Fruit fly (Drosophila melanogaster) whole organism, embryonic: ENCODE measurements around the gene CG15143.
A peak's percentile ranks its signal among the peaks of the same experiment; 100 is the strongest.

Experiments
- Abd-B ChIP-seq: fragments of 200-800 bp; sonication (Bioruptor generic); optimal IDR thresholded peaks from 2 replicates; lab custom pipeline; 2018; ENCODE audit warnings: missing biosample characterization, mild to moderate bottlenecking, missing genetic modification characterization, moderate library complexity
- CG10979 ChIP-seq: fragments of 200-800 bp; sonication (Bioruptor generic); optimal IDR thresholded peaks from 2 replicates; lab custom pipeline; 2018; ENCODE audit warnings: missing biosample characterization, mild to moderate bottlenecking, missing genetic modification characterization, moderate library complexity
- CG12219 ChIP-seq: fragments of 200-800 bp; sonication (Bioruptor generic); optimal IDR thresholded peaks from 3 replicates; lab custom pipeline; 2018; ENCODE audit warnings: missing biosample characterization, mild to moderate bottlenecking, missing genetic modification characterization
- CG12942 ChIP-seq: fragments of 200-800 bp; sonication (Bioruptor generic); optimal IDR thresholded peaks from 3 replicates; lab custom pipeline; 2016; ENCODE audit warnings: missing biosample characterization, missing genetic modification characterization
- CG14667 ChIP-seq: fragments of 200-800 bp; sonication (Bioruptor generic); IDR thresholded peaks from 2 replicates; pipeline ENCODE4 v1.3.6; 2022; ENCODE audit warnings: missing biosample characterization, missing genetic modification characterization
- CG17186 ChIP-seq: fragments of 200-800 bp; sonication (Bioruptor generic); optimal IDR thresholded peaks from 3 replicates; lab custom pipeline; 2017; ENCODE audit warnings: missing biosample characterization, missing genetic modification reagents, missing genetic modification characterization
- CG2875 ChIP-seq: fragments of 200-800 bp; sonication (Bioruptor generic); optimal IDR thresholded peaks from 2 replicates; lab custom pipeline; 2017; ENCODE audit warnings: missing biosample characterization, mild to moderate bottlenecking, missing genetic modification characterization, missing genetic modification reagents
- CG31441 ChIP-seq: fragments of 200-800 bp; sonication (Bioruptor generic); IDR thresholded peaks from 2 replicates; pipeline ENCODE4 v1.3.6; 2022; ENCODE audit warnings: missing biosample characterization, missing genetic modification characterization
- CG33557 ChIP-seq: fragments of 200-800 bp; sonication (Bioruptor generic); optimal IDR thresholded peaks from 2 replicates; lab custom pipeline; 2019; ENCODE audit warnings: missing biosample characterization, mild to moderate bottlenecking, missing genetic modification characterization, moderate library complexity
- CG34376 ChIP-seq: fragments of 200-800 bp; sonication (Bioruptor generic); optimal IDR thresholded peaks from 2 replicates; lab custom pipeline; 2018; ENCODE audit warnings: missing biosample characterization, mild to moderate bottlenecking, missing genetic modification characterization
- CG43689 ChIP-seq: fragments of 200-800 bp; sonication (Bioruptor generic); IDR thresholded peaks from 2 replicates; pipeline ENCODE4 v1.3.6; 2022; ENCODE audit warnings: missing biosample characterization, missing genetic modification characterization
- CG4730 ChIP-seq: fragments of 200-800 bp; sonication (Bioruptor generic); IDR thresholded peaks from 2 replicates; pipeline ENCODE4 v1.3.6; 2022; ENCODE audit warnings: missing biosample characterization, missing genetic modification characterization
- CG4854 ChIP-seq: fragments of 200-800 bp; sonication (Bioruptor generic); optimal IDR thresholded peaks from 2 replicates; lab custom pipeline; 2016; ENCODE audit warnings: missing biosample characterization, missing genetic modification characterization, inconsistent platforms
- CG5245 ChIP-seq: fragments of 200-800 bp; sonication (Bioruptor generic); optimal IDR thresholded peaks from 3 replicates; lab custom pipeline; 2016; ENCODE audit warnings: missing biosample characterization, missing genetic modification characterization
- CG8089 ChIP-seq: fragments of 200-800 bp; sonication (Bioruptor generic); optimal IDR thresholded peaks from 3 replicates; lab custom pipeline; 2016; ENCODE audit warnings: missing biosample characterization, missing genetic modification characterization
- CG8388 ChIP-seq: fragments of 200-800 bp; sonication (Bioruptor generic); optimal IDR thresholded peaks from 2 replicates; lab custom pipeline; 2019; ENCODE audit warnings: missing biosample characterization, mild to moderate bottlenecking, missing genetic modification characterization, moderate library complexity
- CG8924 ChIP-seq: fragments of 200-800 bp; optimal IDR thresholded peaks from 3 replicates; lab custom pipeline; 2019; ENCODE audit warnings: missing biosample characterization, mild to moderate bottlenecking, missing genetic modification characterization, moderate library complexity
- CG9215 ChIP-seq: fragments of 200-800 bp; sonication (Bioruptor generic); IDR thresholded peaks from 2 replicates; pipeline ENCODE4 v1.3.6; 2022; ENCODE audit warnings: missing biosample characterization, missing genetic modification characterization
- CG9817 ChIP-seq: fragments of 200-800 bp; sonication (Bioruptor generic); optimal IDR thresholded peaks from 2 replicates; lab custom pipeline; 2018; ENCODE audit warnings: missing biosample characterization, mild to moderate bottlenecking, missing genetic modification characterization, moderate library complexity
- CTCF ChIP-seq: fragments of 200-800 bp; sonication (Bioruptor generic); optimal IDR thresholded peaks from 2 replicates; lab custom pipeline; 2017; ENCODE audit warnings: missing biosample characterization, mild to moderate bottlenecking, missing genetic modification characterization, moderate library complexity
- Camta ChIP-seq: fragments of 200-800 bp; sonication (Bioruptor generic); optimal IDR thresholded peaks from 2 replicates; lab custom pipeline; 2016; ENCODE audit warnings: missing biosample characterization, missing genetic modification characterization
- Drgx ChIP-seq: fragments of 200-800 bp; sonication (Bioruptor generic); IDR thresholded peaks from 2 replicates; pipeline ENCODE4 v1.3.6; 2022; ENCODE audit warnings: missing biosample characterization, missing genetic modification characterization
- HmgD ChIP-seq: fragments of 200-800 bp; sonication (Bioruptor generic); optimal IDR thresholded peaks from 3 replicates; lab custom pipeline; 2016; ENCODE audit warnings: missing biosample characterization, missing genetic modification characterization
- HmgZ ChIP-seq: fragments of 200-800 bp; sonication (Bioruptor generic); optimal IDR thresholded peaks from 2 replicates; lab custom pipeline; 2018; ENCODE audit warnings: missing biosample characterization, mild to moderate bottlenecking, missing genetic modification characterization
- Hr78 ChIP-seq, 2 experiments: fragments of 200-800 bp in 1 of 2; fragments of >200 bp in 1 of 2; sonication (Bioruptor generic) in 1 of 2; optimal IDR thresholded peaks; 2 replicates each; lab custom pipeline; 2017 to 2019; ENCODE audit warnings: missing biosample characterization in 2 of 2, missing genetic modification characterization in 2 of 2, mild to moderate bottlenecking in 1 of 2, moderate library complexity in 1 of 2
- Hsf ChIP-seq: fragments of 200-800 bp; sonication (Bioruptor generic); optimal IDR thresholded peaks from 3 replicates; lab custom pipeline; 2016; ENCODE audit warnings: missing biosample characterization, missing genetic modification characterization
- MBD-R2 ChIP-seq: fragments of 200-800 bp; sonication (Bioruptor generic); IDR thresholded peaks from 2 replicates; pipeline ENCODE4 v1.3.6; 2022; ENCODE audit warnings: missing biosample characterization, missing genetic modification characterization
- MTF-1 ChIP-seq: fragments of 200-800 bp; sonication (Bioruptor generic); optimal IDR thresholded peaks from 2 replicates; lab custom pipeline; 2018; ENCODE audit warnings: missing biosample characterization, mild to moderate bottlenecking, missing genetic modification characterization, borderline replicate concordance
- Neu2 ChIP-seq: fragments of 200-800 bp; sonication (Bioruptor generic); optimal IDR thresholded peaks from 3 replicates; lab custom pipeline; 2016; ENCODE audit warnings: missing biosample characterization, missing genetic modification characterization, borderline replicate concordance
- Nf-YC ChIP-seq: fragments of 200-800 bp; optimal IDR thresholded peaks from 3 replicates; lab custom pipeline; 2019; ENCODE audit warnings: missing biosample characterization, mild to moderate bottlenecking, missing genetic modification characterization, moderate library complexity
- Oaz ChIP-seq: fragments of 200-800 bp; sonication (Bioruptor generic); IDR thresholded peaks from 2 replicates; pipeline ENCODE4 v1.3.6; 2022; ENCODE audit warnings: missing biosample characterization, missing genetic modification characterization
- amos ChIP-seq: fragments of 200-800 bp; sonication (Bioruptor generic); IDR thresholded peaks from 2 replicates; pipeline ENCODE4 v1.3.6; 2022; ENCODE audit warnings: missing biosample characterization, missing genetic modification characterization; ENCODE audit not compliant: partially characterized antibody
- chinmo ChIP-seq: fragments of 200-800 bp; sonication (Bioruptor generic); IDR thresholded peaks from 4 replicates; pipeline ENCODE4 v1.3.6; 2022; ENCODE audit warnings: missing biosample characterization, missing genetic modification characterization; ENCODE audit not compliant: partially characterized antibody
- crc ChIP-seq: fragments of 200-800 bp; sonication (Bioruptor generic); optimal IDR thresholded peaks from 2 replicates; lab custom pipeline; 2016; ENCODE audit warnings: missing biosample characterization, missing genetic modification characterization
- dm ChIP-seq: fragments of 200-800 bp; sonication (Bioruptor generic); optimal IDR thresholded peaks from 3 replicates; lab custom pipeline; 2016; ENCODE audit warnings: missing biosample characterization, missing genetic modification characterization
- dmrt99B ChIP-seq: fragments of 200-800 bp; sonication (Bioruptor generic); optimal IDR thresholded peaks from 2 replicates; lab custom pipeline; 2018; ENCODE audit warnings: missing biosample characterization, mild to moderate bottlenecking, missing genetic modification characterization, moderate library complexity
- dysf ChIP-seq: fragments of 200-800 bp; sonication (Bioruptor generic); IDR thresholded peaks from 3 replicates; pipeline ENCODE4 v1.3.6; 2022; ENCODE audit warnings: missing biosample characterization, missing genetic modification characterization
- esg ChIP-seq: fragments of 200-800 bp; sonication (Bioruptor generic); conservative IDR thresholded peaks from 2 replicates; pipeline ENCODE4 v1.3.6; 2022; ENCODE audit warnings: missing biosample characterization, missing genetic modification characterization
- gcm ChIP-seq: fragments of 200-800 bp; sonication (Bioruptor generic); optimal IDR thresholded peaks from 2 replicates; lab custom pipeline; 2019; ENCODE audit warnings: missing biosample characterization, mild to moderate bottlenecking, missing genetic modification characterization, moderate library complexity
- her ChIP-seq: fragments of 200-800 bp; sonication (Bioruptor generic); optimal IDR thresholded peaks from 2 replicates; lab custom pipeline; 2016; ENCODE audit warnings: missing biosample characterization, missing genetic modification characterization
- pfk ChIP-seq: fragments of 200-800 bp; sonication (Bioruptor generic); optimal IDR thresholded peaks from 2 replicates; lab custom pipeline; 2018; ENCODE audit warnings: missing biosample characterization, mild to moderate bottlenecking, missing genetic modification characterization, moderate library complexity
- row ChIP-seq: fragments of 200-800 bp; sonication (Bioruptor generic); IDR thresholded peaks from 3 replicates; pipeline ENCODE4 v1.3.6; 2022; ENCODE audit warnings: missing biosample characterization, missing genetic modification characterization
- run ChIP-seq: fragments of 200-800 bp; sonication (Bioruptor generic); optimal IDR thresholded peaks from 3 replicates; lab custom pipeline; 2018; ENCODE audit warnings: missing biosample characterization, mild to moderate bottlenecking, missing genetic modification characterization
- sima ChIP-seq: fragments of 200-800 bp; sonication (Bioruptor generic); optimal IDR thresholded peaks from 2 replicates; lab custom pipeline; 2016; ENCODE audit warnings: missing biosample characterization, missing genetic modification characterization
- sisA ChIP-seq: fragments of 200-800 bp; sonication (Bioruptor generic); IDR thresholded peaks from 2 replicates; pipeline ENCODE4 v1.3.6; 2022; ENCODE audit warnings: missing biosample characterization, missing genetic modification characterization
- sob ChIP-seq: fragments of 200-800 bp; sonication (Bioruptor generic); IDR thresholded peaks from 2 replicates; pipeline ENCODE4 v1.3.6; 2022; ENCODE audit warnings: missing biosample characterization, missing genetic modification characterization
- tna ChIP-seq: fragments of 200-800 bp; sonication (Bioruptor generic); IDR thresholded peaks from 2 replicates; pipeline ENCODE4 v1.3.6; 2022; ENCODE audit warnings: missing biosample characterization, missing genetic modification characterization; ENCODE audit not compliant: partially characterized antibody
- unpg ChIP-seq: fragments of 200-800 bp; sonication (Bioruptor generic); optimal IDR thresholded peaks from 3 replicates; lab custom pipeline; 2018; ENCODE audit warnings: missing biosample characterization, mild to moderate bottlenecking, missing genetic modification characterization, moderate library complexity
- vfl ChIP-seq: fragments of 200-800 bp; sonication (Bioruptor generic); optimal IDR thresholded peaks from 2 replicates; lab custom pipeline; 2016; ENCODE audit warnings: missing biosample characterization, missing genetic modification characterization
- zf30C ChIP-seq: fragments of 200-800 bp; sonication (Bioruptor generic); optimal IDR thresholded peaks from 3 replicates; lab custom pipeline; 2018; ENCODE audit warnings: missing biosample characterization, mild to moderate bottlenecking, missing genetic modification characterization

Gene CG15143

dm6 chr2L:17484174-17484573, 40.2 kb downstream of the CG15143 start, which contains the start of the genes GCS2beta and CG5131 (continued):
- TF ChIP-seq chinmo (GFP tag; lab: Robert Waterston, UW) (peak; percentile 82; the same call in 2 of the 4 replicates), Neu2 (GFP tag; lab: Kevin White, UChicago) (peak; percentile 78), Nf-YC (no peak), CG8388 (peak; percentile 82), CG9215 (GFP tag; lab: Robert Waterston, UW) (peak; percentile 94), run (tag; lab: Kevin White, UChicago) (peak; percentile 52), CG2875 (GFP tag; lab: Kevin White, UChicago) (peak; percentile 79), tna (GFP tag; lab: Robert Waterston, UW) (peak; percentile 83), Abd-B (GFP tag; lab: Kevin White, UChicago) (peak; percentile 98), zf30C (GFP tag; lab: Kevin White, UChicago) (no peak), Drgx (GFP tag; lab: Robert Waterston, UW) (peak; percentile 91), CG43689 (peak; percentile 72), dysf (GFP tag; lab: Robert Waterston, UW) (peak; percentile 96), unpg (GFP tag; lab: Kevin White, UChicago) (peak; percentile 92), row (peak; percentile 94), Camta (GFP tag; lab: Kevin White, UChicago) (peak; percentile 93), CTCF (GFP tag; lab: Kevin White, UChicago) (peak; percentile 50), Hsf (peak; percentile 96), CG34376 (GFP tag; lab: Kevin White, UChicago) (peak; percentile 60), gcm (GFP tag; lab: Kevin White, UChicago) (peak; percentile 80), CG17186 (peak; percentile 90), HmgD (GFP tag; lab: Kevin White, UChicago) (peak; percentile 97), CG4854 (GFP tag; lab: Kevin White, UChicago) (peak; percentile 91), CG31441 (GFP tag; lab: Robert Waterston, UW) (peak; percentile 81), MBD-R2 (GFP tag; lab: Robert Waterston, UW) (peak; percentile 99), pfk (GFP tag; lab: Kevin White, UChicago) (no peak), dm (GFP tag; lab: Kevin White, UChicago) (peak; percentile 88), CG10979 (tag; lab: Kevin White, UChicago) (peak; percentile 78), CG8089 (GFP tag; lab: Kevin White, UChicago) (peak; percentile 90), CG33557 (GFP tag; lab: Kevin White, UChicago) (peak; percentile 52), CG12942 (GFP tag; lab: Kevin White, UChicago) (peak; percentile 95), CG14667 (GFP tag; lab: Robert Waterston, UW) (peak; percentile 92), sima (GFP tag; lab: Kevin White, UChicago) (peak; percentile 71), CG5245 (GFP tag; lab: Kevin White, UChicago) (peak; percentile 89), CG12219 (GFP tag; lab: Kevin White, UChicago) (peak; percentile 81), CG9817 (tag; lab: Kevin White, UChicago) (peak; percentile 96), MTF-1 (GFP tag; lab: Kevin White, UChicago) (peak; percentile 73)

dm6 chr2L:17480943-17481580, 43.3 kb downstream of the CG15143 start, which contains the start of the genes fws and Lamtor3:
Gene fws (minus strand): TSS chr2L:17481029.
Gene Lamtor3 (plus strand): TSS chr2L:17481231.
- TF ChIP-seq crc (GFP tag; lab: Kevin White, UChicago): peak; percentile 31
- TF ChIP-seq Oaz (GFP tag; lab: Robert Waterston, UW): peak; percentile 98
- TF ChIP-seq CG4730 (GFP tag; lab: Robert Waterston, UW): peak; percentile 99
- TF ChIP-seq vfl (GFP tag; lab: Kevin White, UChicago): peak; percentile 95
- peak; percentile 99 for TF ChIP-seq sob
- peak; percentile 28 for TF ChIP-seq her (GFP tag; lab: Kevin White, UChicago)
- TF ChIP-seq HmgZ (tag; lab: Kevin White, UChicago): peak; percentile 98
- TF ChIP-seq CG8924 (tag; lab: Kevin White, UChicago): peak; percentile 98
- no peak for TF ChIP-seq amos (GFP tag; lab: Robert Waterston, UW)
- TF ChIP-seq esg (GFP tag; lab: Robert Waterston, UW): peak; percentile 99
- no peak for TF ChIP-seq Hr78 (GFP tag; optimal IDR thresholded peaks at IDR 0.05; lab: Kevin White, UChicago)
- TF ChIP-seq MTF-1 (GFP tag; lab: Kevin White, UChicago): peak; percentile 95
- peak; percentile 98 for TF ChIP-seq sisA (GFP tag; lab: Robert Waterston, UW)
- peak; percentile 98 for TF ChIP-seq dmrt99B (tag; lab: Kevin White, UChicago)
